Worm (Caenorhabditis elegans) whole organism, L4 larva: ENCODE data around the gene dnc-2.

Experiments used
- ZK337.2 ChIP-seq: fragments of 200-800 bp; sonication (Bioruptor generic); IDR thresholded peaks from 2 replicates; pipeline ENCODE4 v1.3.6; 2022; ENCODE audit warnings: missing genetic modification reagents, missing genetic modification characterization, missing compliant biosample characterization
- attf-4 ChIP-seq: sonication (generic microtip); optimal IDR thresholded peaks from 3 replicates; lab custom pipeline; 2017; ENCODE audit warnings: missing biosample characterization, missing genetic modification characterization
- ceh-28 ChIP-seq: fragments of 150-350 bp; optimal IDR thresholded peaks from 2 replicates; lab custom pipeline; 2014; ENCODE audit warnings: missing biosample characterization, missing genetic modification reagents, missing genetic modification characterization
- ceh-82 ChIP-seq: sonication (generic microtip); optimal IDR thresholded peaks from 2 replicates; lab custom pipeline; 2017; ENCODE audit warnings: missing biosample characterization, missing genetic modification characterization
- ces-1 ChIP-seq: fragments of 150-350 bp; sonication (generic microtip); optimal IDR thresholded peaks from 4 replicates; lab custom pipeline; 2014; ENCODE audit warnings: missing biosample characterization, missing genetic modification reagents, missing genetic modification characterization
- fkh-10 ChIP-seq: fragments of 150-350 bp; optimal IDR thresholded peaks from 2 replicates; lab custom pipeline; 2014; ENCODE audit warnings: missing biosample characterization, missing genetic modification reagents, missing genetic modification characterization
- mxl-3 ChIP-seq: fragments of 200-800 bp; sonication (Bioruptor generic); optimal IDR thresholded peaks from 2 replicates; lab custom pipeline; 2018; ENCODE audit warnings: mild to moderate bottlenecking, missing genetic modification characterization, missing compliant biosample characterization
- nhr-77 ChIP-seq: fragments of 150-350 bp; optimal IDR thresholded peaks from 2 replicates; lab custom pipeline; 2014; ENCODE audit warnings: missing biosample characterization, missing genetic modification characterization
- skn-1 ChIP-seq: fragments of 150-350 bp; optimal IDR thresholded peaks from 2 replicates; lab custom pipeline; 2014; ENCODE audit warnings: missing biosample characterization, missing genetic modification characterization
- unc-39 ChIP-seq: sonication (generic microtip); optimal IDR thresholded peaks from 2 replicates; lab custom pipeline; 2017; ENCODE audit warnings: missing biosample characterization, missing genetic modification characterization
- zag-1 ChIP-seq: fragments of 150-350 bp; optimal IDR thresholded peaks from 2 replicates; lab custom pipeline; 2014; ENCODE audit warnings: missing biosample characterization, missing genetic modification characterization

DNA sequence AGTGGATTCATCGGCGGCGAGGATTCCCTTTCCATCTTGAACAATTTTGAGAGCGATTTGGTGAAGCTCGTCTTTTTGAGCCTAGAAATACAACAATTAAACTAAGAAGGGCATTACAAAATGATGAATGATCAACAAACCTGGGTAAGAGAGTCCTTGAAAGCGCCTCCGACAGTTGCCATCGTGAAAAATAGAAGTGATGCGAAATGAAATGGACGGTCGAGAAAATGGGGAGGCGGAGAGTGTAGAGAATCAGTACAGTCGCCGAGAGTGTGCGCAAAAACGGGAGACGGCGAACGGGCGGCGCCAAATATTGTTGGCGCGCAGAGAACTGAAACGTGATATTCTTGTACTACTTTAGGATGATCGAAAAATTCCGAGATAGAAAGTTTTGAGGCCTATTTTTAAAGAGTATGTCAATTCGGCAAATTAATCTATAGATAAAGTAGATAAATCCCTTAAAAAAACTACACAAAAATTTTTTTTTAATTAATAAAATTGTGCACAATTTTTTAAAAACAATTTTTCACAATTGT, 49.3 kb downstream of the dnc-2 start, which contains the start of gene aldo-2:
- no peak for TF ChIP-seq ces-1
- no peak for TF ChIP-seq attf-4 (tag; lab: Kevin White, UChicago)
- peak; percentile 43 for TF ChIP-seq mxl-3 (GFP tag; lab: Kevin White, UChicago)
- no peak for TF ChIP-seq unc-39 (tag; lab: Kevin White, UChicago)
- no peak for TF ChIP-seq fkh-10 (GFP tag; lab: Kevin White, UChicago)
- TF ChIP-seq nhr-77 (tag; lab: Kevin White, UChicago), result no peak
- no peak for TF ChIP-seq ceh-82
- no peak for TF ChIP-seq ceh-28
- TF ChIP-seq skn-1, result no peak
- TF ChIP-seq zag-1 (tag; lab: Kevin White, UChicago), result no peak
- 0 out of 2 replicates have a peak, but pooled peaks have one; percentile 19 for TF ChIP-seq ZK337.2 (GFP tag; lab: Robert Waterston, UW)
